Worm (Caenorhabditis elegans) whole organism, late embryonic: ENCODE results near the gene ifas-3.
A peak's percentile ranks its signal among the peaks of the same experiment; 100 is the strongest.

Experiments
- F13H6.1 ChIP-seq: sonication (generic microtip); optimal IDR thresholded peaks from 2 replicates; lab custom pipeline; 2016; ENCODE audit warnings: missing genetic modification characterization, missing compliant biosample characterization
- K02D7.2 ChIP-seq: sonication (generic microtip); optimal IDR thresholded peaks from 2 replicates; lab custom pipeline; 2017; ENCODE audit warnings: mild to moderate bottlenecking, missing genetic modification characterization, missing compliant biosample characterization
- K09A11.1 ChIP-seq: sonication (generic microtip); optimal IDR thresholded peaks from 2 replicates; lab custom pipeline; 2017; ENCODE audit warnings: antibody characterized with exemption, mild to moderate bottlenecking, missing genetic modification characterization, missing compliant biosample characterization; ENCODE audit not compliant: insufficient read depth
- T23F11.4 ChIP-seq: fragments of 200-800 bp; sonication (Bioruptor generic); optimal IDR thresholded peaks from 2 replicates; lab custom pipeline; 2018; ENCODE audit warnings: mild to moderate bottlenecking, missing genetic modification characterization, missing compliant biosample characterization
- Y22D7AL.16 ChIP-seq: sonication (generic microtip); optimal IDR thresholded peaks from 2 replicates; lab custom pipeline; 2016; ENCODE audit warnings: missing genetic modification characterization, missing compliant biosample characterization
- ahr-1 ChIP-seq: sonication (generic microtip); optimal IDR thresholded peaks from 2 replicates; lab custom pipeline; 2016; ENCODE audit warnings: missing genetic modification characterization, missing compliant biosample characterization
- ama-1 ChIP-seq: fragments of 150-350 bp; optimal IDR thresholded peaks from 2 replicates; lab custom pipeline; 2014
- ceh-18 ChIP-seq: sonication (generic microtip); optimal IDR thresholded peaks from 2 replicates; lab custom pipeline; 2016; ENCODE audit warnings: missing genetic modification characterization, missing compliant biosample characterization
- ceh-19 ChIP-seq: fragments of 200-800 bp; sonication (Bioruptor generic); optimal IDR thresholded peaks from 2 replicates; lab custom pipeline; 2018; ENCODE audit warnings: mild to moderate bottlenecking, missing genetic modification characterization, missing compliant biosample characterization
- ceh-2 ChIP-seq: sonication (generic microtip); optimal IDR thresholded peaks from 2 replicates; lab custom pipeline; 2016; ENCODE audit warnings: missing genotype, missing genetic modification characterization, missing compliant biosample characterization
- ceh-30 ChIP-seq: fragments of 150-350 bp; optimal IDR thresholded peaks from 2 replicates; lab custom pipeline; 2014; ENCODE audit warnings: missing biosample characterization, missing genetic modification characterization
- ceh-34 ChIP-seq: sonication (generic microtip); optimal IDR thresholded peaks from 2 replicates; lab custom pipeline; 2016; ENCODE audit warnings: mild to moderate bottlenecking, missing genetic modification characterization, missing compliant biosample characterization
- ceh-48 ChIP-seq: sonication (generic microtip); optimal IDR thresholded peaks from 2 replicates; lab custom pipeline; 2016; ENCODE audit warnings: missing genetic modification characterization, inconsistent platforms, missing compliant biosample characterization
- ceh-6 ChIP-seq: fragments of 200-800 bp; sonication (Bioruptor generic); optimal IDR thresholded peaks from 2 replicates; lab custom pipeline; 2018; ENCODE audit warnings: mild to moderate bottlenecking, missing genetic modification characterization, missing compliant biosample characterization
- ceh-9 ChIP-seq: sonication (generic microtip); optimal IDR thresholded peaks from 2 replicates; lab custom pipeline; 2016; ENCODE audit warnings: mild to moderate bottlenecking, missing genetic modification characterization, inconsistent platforms, missing compliant biosample characterization
- che-1 ChIP-seq: sonication (generic microtip); optimal IDR thresholded peaks from 2 replicates; lab custom pipeline; 2016; ENCODE audit warnings: mild to moderate bottlenecking, missing genetic modification characterization, missing compliant biosample characterization
- dmd-4 ChIP-seq: sonication (generic microtip); optimal IDR thresholded peaks from 2 replicates; lab custom pipeline; 2016; ENCODE audit warnings: borderline replicate concordance, missing genetic modification characterization, missing compliant biosample characterization
- elt-2 ChIP-seq: sonication (generic microtip); optimal IDR thresholded peaks from 2 replicates; lab custom pipeline; 2016; ENCODE audit warnings: missing genetic modification reagents, missing genetic modification characterization, missing compliant biosample characterization
- ets-4 ChIP-seq: sonication (generic microtip); optimal IDR thresholded peaks from 2 replicates; lab custom pipeline; 2016; ENCODE audit warnings: missing genetic modification characterization, missing compliant biosample characterization
- eyg-1 ChIP-seq: sonication (generic microtip); optimal IDR thresholded peaks from 2 replicates; lab custom pipeline; 2016; ENCODE audit warnings: missing genotype, missing genetic modification characterization, missing compliant biosample characterization
- fax-1 ChIP-seq: sonication (generic microtip); optimal IDR thresholded peaks from 2 replicates; lab custom pipeline; 2016; ENCODE audit warnings: missing genotype, missing genetic modification characterization, missing compliant biosample characterization
- fkh-6 ChIP-seq: sonication (generic microtip); optimal IDR thresholded peaks from 2 replicates; lab custom pipeline; 2016; ENCODE audit warnings: missing genetic modification characterization, missing compliant biosample characterization
- hlh-13 ChIP-seq: fragments of 200-800 bp; sonication (Bioruptor generic); optimal IDR thresholded peaks from 2 replicates; lab custom pipeline; 2018; ENCODE audit warnings: mild to moderate bottlenecking, missing genetic modification characterization, missing compliant biosample characterization
- hlh-30 ChIP-seq: sonication (generic microtip); optimal IDR thresholded peaks from 2 replicates; lab custom pipeline; 2017; ENCODE audit warnings: antibody characterized with exemption, missing genetic modification characterization, missing compliant biosample characterization; ENCODE audit not compliant: insufficient read depth
- hlh-6 ChIP-seq: sonication (generic microtip); optimal IDR thresholded peaks from 2 replicates; lab custom pipeline; 2016; ENCODE audit warnings: missing genotype, missing genetic modification characterization, missing compliant biosample characterization
- hlh-8 ChIP-seq: sonication (generic microtip); optimal IDR thresholded peaks from 2 replicates; lab custom pipeline; 2016; ENCODE audit warnings: missing genotype, missing genetic modification characterization, missing compliant biosample characterization
- lin-11 ChIP-seq: fragments of 200-800 bp; sonication (Bioruptor generic); optimal IDR thresholded peaks from 2 replicates; lab custom pipeline; 2018; ENCODE audit warnings: mild to moderate bottlenecking, missing genetic modification characterization, missing compliant biosample characterization
- mec-3 ChIP-seq: sonication (generic microtip); optimal IDR thresholded peaks from 2 replicates; lab custom pipeline; 2016; ENCODE audit warnings: borderline replicate concordance, missing genetic modification characterization, missing compliant biosample characterization
- nfya-1 ChIP-seq: sonication (generic microtip); optimal IDR thresholded peaks from 2 replicates; lab custom pipeline; 2017; ENCODE audit warnings: missing genetic modification characterization, mild to moderate bottlenecking, missing compliant biosample characterization, antibody characterized with exemption, moderate library complexity
- nhr-232 ChIP-seq: sonication (generic microtip); optimal IDR thresholded peaks from 2 replicates; lab custom pipeline; 2016; ENCODE audit warnings: missing genetic modification characterization, missing compliant biosample characterization
- pag-3 ChIP-seq: sonication (generic microtip); optimal IDR thresholded peaks from 2 replicates; lab custom pipeline; 2016; ENCODE audit warnings: missing compliant biosample characterization, missing genetic modification characterization, borderline replicate concordance
- pat-9 ChIP-seq: fragments of 200-800 bp; sonication (Bioruptor generic); optimal IDR thresholded peaks from 2 replicates; lab custom pipeline; 2018; ENCODE audit warnings: mild to moderate bottlenecking, missing genetic modification characterization, moderate library complexity, missing compliant biosample characterization
- pax-1 ChIP-seq: fragments of 150-350 bp; optimal IDR thresholded peaks from 2 replicates; lab custom pipeline; 2014; ENCODE audit warnings: missing biosample characterization, missing genetic modification characterization
- pha-4 ChIP-seq: fragments of 150-350 bp; optimal IDR thresholded peaks from 2 replicates; lab custom pipeline; 2018; ENCODE audit warnings: missing biosample characterization, missing genetic modification reagents, missing genetic modification characterization
- pqm-1 ChIP-seq: sonication (generic microtip); optimal IDR thresholded peaks from 2 replicates; lab custom pipeline; 2016; ENCODE audit warnings: missing genetic modification characterization, missing compliant biosample characterization
- pros-1 ChIP-seq: fragments of 150-350 bp; optimal IDR thresholded peaks from 2 replicates; lab custom pipeline; 2014; ENCODE audit warnings: missing biosample characterization, missing genetic modification reagents, missing genetic modification characterization
- ref-2 ChIP-seq: sonication (generic microtip); optimal IDR thresholded peaks from 2 replicates; lab custom pipeline; 2016; ENCODE audit warnings: missing genetic modification characterization, missing compliant biosample characterization
- rnt-1 ChIP-seq: sonication (generic microtip); optimal IDR thresholded peaks from 2 replicates; lab custom pipeline; 2016; ENCODE audit warnings: missing genetic modification characterization, missing compliant biosample characterization
- sdc-2 ChIP-seq: sonication (generic microtip); optimal IDR thresholded peaks from 2 replicates; lab custom pipeline; 2016; ENCODE audit warnings: missing genotype, missing genetic modification characterization, missing compliant biosample characterization
- syd-9 ChIP-seq: sonication (generic microtip); optimal IDR thresholded peaks from 2 replicates; lab custom pipeline; 2016; ENCODE audit warnings: mild to moderate bottlenecking, missing genetic modification characterization, moderate library complexity, missing compliant biosample characterization
- tbx-2 ChIP-seq: sonication (generic microtip); optimal IDR thresholded peaks from 2 replicates; lab custom pipeline; 2016; ENCODE audit warnings: missing genetic modification characterization, missing compliant biosample characterization
- tbx-7 ChIP-seq: sonication (generic microtip); optimal IDR thresholded peaks from 2 replicates; lab custom pipeline; 2016; ENCODE audit warnings: missing genotype, missing genetic modification characterization, missing compliant biosample characterization
- ttx-3 ChIP-seq: sonication (generic microtip); optimal IDR thresholded peaks from 2 replicates; lab custom pipeline; 2016; ENCODE audit warnings: missing genetic modification reagents, missing genetic modification characterization, missing compliant biosample characterization
- unc-42 ChIP-seq: sonication (generic microtip); optimal IDR thresholded peaks from 2 replicates; lab custom pipeline; 2016; ENCODE audit warnings: missing genotype, missing genetic modification characterization, missing compliant biosample characterization
- unc-55 ChIP-seq: sonication (generic microtip); optimal IDR thresholded peaks from 2 replicates; lab custom pipeline; 2017; ENCODE audit warnings: missing biosample characterization, missing genetic modification reagents, missing genetic modification characterization
- unc-86 ChIP-seq: sonication (generic microtip); optimal IDR thresholded peaks from 2 replicates; lab custom pipeline; 2016; ENCODE audit warnings: missing genetic modification characterization, missing compliant biosample characterization
- zip-5 ChIP-seq: sonication (generic microtip); optimal IDR thresholded peaks from 2 replicates; lab custom pipeline; 2016; ENCODE audit warnings: missing genetic modification characterization, missing compliant biosample characterization
- ztf-16 ChIP-seq: sonication (generic microtip); optimal IDR thresholded peaks from 2 replicates; lab custom pipeline; 2017; ENCODE audit warnings: missing genetic modification characterization, missing compliant biosample characterization

Gene ifas-3

ce11 chrIV:15933814-15934213 lies 16.9 kb downstream of the ifas-3 start, which contains the start of gene srv-16:
Gene srv-16, minus strand, starts transcription at chrIV:15933914.
- TF ChIP-seq ceh-19 (no peak), fkh-6 (tag; lab: Kevin White, UChicago) (no peak), tbx-2 (no peak), rnt-1 (tag; lab: Kevin White, UChicago) (no peak), hlh-8 (tag; lab: Kevin White, UChicago) (no peak)
- TF ChIP-seq, all 69 proteins: peak for 0

- TF ChIP-seq hlh-6, result no peak
- no peak for TF ChIP-seq pax-1 (tag; lab: Kevin White, UChicago)
- no peak for TF ChIP-seq T23F11.4 (GFP tag; lab: Kevin White, UChicago)
- no peak for TF ChIP-seq tbx-2
- no peak for TF ChIP-seq ttx-3
- TF ChIP-seq ref-2, result no peak
- TF ChIP-seq ceh-30 (tag; lab: Kevin White, UChicago), result no peak
- no peak for TF ChIP-seq ceh-9 (tag; lab: Kevin White, UChicago)
- TF ChIP-seq nfya-1 (tag; lab: Kevin White, UChicago), result no peak
- no peak for TF ChIP-seq nhr-232 (tag; lab: Kevin White, UChicago)
- no peak for TF ChIP-seq F13H6.1
- peak; percentile 11 for TF ChIP-seq che-1 (tag; lab: Kevin White, UChicago)
- TF ChIP-seq sdc-2, result no peak
- no peak for TF ChIP-seq mec-3
- no peak for TF ChIP-seq ets-4 (tag; lab: Kevin White, UChicago)
- peak; percentile 58 for TF ChIP-seq hlh-30
- TF ChIP-seq pha-4 (tag; lab: Kevin White, UChicago), result no peak
- peak; percentile 11 for TF ChIP-seq syd-9
- TF ChIP-seq pat-9 (tag; lab: Kevin White, UChicago), result peak; percentile 7
- peak; percentile 16 for TF ChIP-seq ceh-6
- TF ChIP-seq ahr-1 (tag; lab: Kevin White, UChicago), result no peak
- no peak for TF ChIP-seq ceh-2 (tag; lab: Kevin White, UChicago)
- no peak for TF ChIP-seq Y22D7AL.16 (tag; lab: Kevin White, UChicago)
- TF ChIP-seq pqm-1 (tag; lab: Kevin White, UChicago), result no peak
- no peak for TF ChIP-seq fax-1 (tag; lab: Kevin White, UChicago)
- TF ChIP-seq fkh-6 (tag; lab: Kevin White, UChicago), result no peak
- peak; percentile 51 for TF ChIP-seq elt-2 (tag; lab: Kevin White, UChicago)
- no peak for TF ChIP-seq eyg-1
- TF ChIP-seq hlh-13 (GFP tag; lab: Kevin White, UChicago), result peak; percentile 32
- TF ChIP-seq ceh-48 (tag; lab: Kevin White, UChicago), result no peak
- TF ChIP-seq tbx-7 (tag; lab: Kevin White, UChicago), result no peak
- TF ChIP-seq dmd-4 (tag; lab: Kevin White, UChicago), result no peak
- no peak for TF ChIP-seq unc-86
- TF ChIP-seq K09A11.1 (tag; lab: Kevin White, UChicago), result peak; percentile 8
- no peak for TF ChIP-seq hlh-8 (tag; lab: Kevin White, UChicago)
- TF ChIP-seq ceh-34 (tag; lab: Kevin White, UChicago), result peak; percentile 23
- TF ChIP-seq lin-11 (tag; lab: Kevin White, UChicago), result no peak
- no peak for TF ChIP-seq unc-42
- no peak for TF ChIP-seq K02D7.2 (tag; lab: Kevin White, UChicago)
- TF ChIP-seq ztf-16 (tag; lab: Kevin White, UChicago), result no peak
- TF ChIP-seq ceh-18 (tag; lab: Kevin White, UChicago), result no peak
- no peak for TF ChIP-seq rnt-1 (tag; lab: Kevin White, UChicago)
- TF ChIP-seq zip-5 (tag; lab: Kevin White, UChicago), result no peak
- TF ChIP-seq pag-3 (tag; lab: Kevin White, UChicago), result no peak
- TF ChIP-seq pros-1 (tag; lab: Kevin White, UChicago), result no peak
- no peak for TF ChIP-seq ama-1
- TF ChIP-seq unc-55 (GFP tag; lab: Kevin White, UChicago), result no peak
These were observed 18.9 kb downstream of the ifas-3 start for ce11 chrIV:15931833-15932232.
